Fruit fly (Drosophila melanogaster): Measurements from ENCODE around the gene Acsf2.

Gene Acsf2

DNA sequence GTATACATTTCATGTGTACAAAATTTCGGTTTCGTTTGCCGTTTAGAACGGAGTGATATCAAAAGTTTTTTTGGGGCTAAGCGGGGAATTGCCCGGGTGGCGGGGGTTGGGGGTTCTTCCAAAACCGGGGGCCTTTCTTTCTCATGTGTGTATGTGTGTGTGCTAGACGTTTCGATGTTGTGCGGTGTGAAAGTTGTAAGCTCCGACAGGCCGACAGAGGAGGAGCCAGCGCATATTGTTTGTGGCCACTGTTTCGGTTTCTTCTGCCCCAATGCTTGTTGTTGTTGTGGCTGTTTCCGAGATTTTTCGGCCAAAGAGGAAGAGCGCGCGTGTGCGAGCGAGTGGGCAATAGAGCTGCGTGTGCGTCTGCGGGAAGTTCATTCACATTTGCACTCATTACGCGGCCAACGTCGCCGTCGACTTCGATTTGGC, 41.8 kb downstream of the Acsf2 start (continued):
- no peak for TF ChIP-seq gsb (GFP tag; IDR thresholded peaks at IDR 0.05)
- TF ChIP-seq slbo (GFP tag; IDR thresholded peaks at IDR 0.05), result no peak
- TF ChIP-seq Dip3 (GFP tag; optimal IDR thresholded peaks at IDR 0.05), result no peak
- no peak for TF ChIP-seq mld (GFP tag; IDR thresholded peaks at IDR 0.05; ENCODE audit: partially characterized antibody)
- no peak for TF ChIP-seq slou (GFP tag; optimal IDR thresholded peaks at IDR 0.05)
- peak; percentile 37; the same call in 1 of the 2 replicates for TF ChIP-seq CG1024 (GFP tag; IDR thresholded peaks at IDR 0.05)
- no peak for TF ChIP-seq Pdp1 (GFP tag; optimal IDR thresholded peaks at IDR 0.05)
- TF ChIP-seq oc (tag; optimal IDR thresholded peaks at IDR 0.05), result peak; percentile 10
- no peak for TF ChIP-seq Tbp (GFP tag; optimal IDR thresholded peaks at IDR 0.05)
- no peak for TF ChIP-seq ash1 (GFP tag; optimal IDR thresholded peaks at IDR 0.05)
- TF ChIP-seq CG14710 (tag; optimal IDR thresholded peaks at IDR 0.05), result no peak
- no peak for TF ChIP-seq CG4820 (GFP tag; optimal IDR thresholded peaks at IDR 0.05)
- TF ChIP-seq crc (GFP tag; optimal IDR thresholded peaks at IDR 0.05), result no peak
- TF ChIP-seq Rx (GFP tag; IDR thresholded peaks at IDR 0.05), result no peak
- TF ChIP-seq CG8290 (GFP tag; optimal IDR thresholded peaks at IDR 0.05), result no peak
- no peak for TF ChIP-seq CG8290 (tag; optimal IDR thresholded peaks at IDR 0.05)
- TF ChIP-seq H2.0 (GFP tag; IDR thresholded peaks at IDR 0.05), result no peak
- TF ChIP-seq CG12071 (GFP tag; optimal IDR thresholded peaks at IDR 0.05), result no peak
- no peak for TF ChIP-seq CG3163 (GFP tag; optimal IDR thresholded peaks at IDR 0.05)
- TF ChIP-seq CG2199 (GFP tag; IDR thresholded peaks at IDR 0.05), result peak; percentile 67; the same call in 1 of the 3 replicates
- no peak for TF ChIP-seq CG3726 (GFP tag; IDR thresholded peaks at IDR 0.05)
- TF ChIP-seq CG18262 (tag; optimal IDR thresholded peaks at IDR 0.05), result no peak
- TF ChIP-seq vnd (GFP tag; IDR thresholded peaks at IDR 0.05; ENCODE audit: partially characterized antibody), result no peak
- no peak for TF ChIP-seq CG6654 (GFP tag; optimal IDR thresholded peaks at IDR 0.05)
- TF ChIP-seq CG9215 (GFP tag; IDR thresholded peaks at IDR 0.05), result no peak
- TF ChIP-seq onecut (GFP tag; IDR thresholded peaks at IDR 0.05), result no peak
- TF ChIP-seq CG4404 (GFP tag; IDR thresholded peaks at IDR 0.05), result no peak

DNA sequence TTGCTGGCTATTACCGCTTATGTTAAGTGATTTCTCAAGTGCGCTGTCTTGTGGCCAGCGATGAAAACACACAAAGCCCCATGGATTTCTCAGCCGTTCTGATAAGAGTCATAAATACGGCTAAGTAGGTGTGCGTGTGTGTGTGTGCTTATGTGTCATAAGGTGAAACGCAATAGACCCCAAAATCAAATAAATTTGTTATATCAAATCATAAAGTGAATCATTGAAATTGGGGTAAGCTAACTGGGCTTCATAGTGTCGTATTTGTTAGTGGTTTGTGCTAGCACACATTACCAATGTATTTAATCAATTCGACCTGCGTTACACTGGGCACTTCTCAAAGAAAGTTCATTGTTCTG, 42.4 kb downstream of the Acsf2 start:
- TF ChIP-seq sug (tag; optimal IDR thresholded peaks at IDR 0.05) (peak; percentile 27), Hr78 (GFP tag; optimal IDR thresholded peaks at IDR 0.05) (peak in 1 of 2 experiments; percentile 54), exex (tag; optimal IDR thresholded peaks at IDR 0.05) (peak; percentile 76), Dp (GFP tag; optimal IDR thresholded peaks at IDR 0.05) (no peak), sens (GFP tag) (peak; percentile 20), ase (GFP tag; IDR thresholded peaks at IDR 0.05) (no peak), kay (GFP tag; optimal IDR thresholded peaks at IDR 0.05) (peak; percentile 21), stc (GFP tag; IDR thresholded peaks at IDR 0.05) (no peak), bigmax (GFP tag; optimal IDR thresholded peaks at IDR 0.05) (no peak), Pdp1 (GFP tag; optimal IDR thresholded peaks at IDR 0.05) (peak in 1 of 2 experiments; percentile 51), Six4 (GFP tag; optimal IDR thresholded peaks at IDR 0.05) (no peak), peb (GFP tag; IDR thresholded peaks at IDR 0.05) (no peak), bowl (GFP tag; IDR thresholded peaks at IDR 0.05) (0 out of 2 replicates have a peak, but pooled peaks have one; percentile 1), CG17361 (GFP tag; IDR thresholded peaks at IDR 0.05) (0 out of 3 replicates have a peak, but pooled peaks have one; percentile 2), mirr (GFP tag; optimal IDR thresholded peaks at IDR 0.05) (peak; percentile 22), H15 (GFP tag; IDR thresholded peaks at IDR 0.05) (no peak), insv (GFP tag; optimal IDR thresholded peaks at IDR 0.05) (no peak), Med (GFP tag) (peak; percentile 47), D19A (tag; optimal IDR thresholded peaks at IDR 0.05) (no peak), slp2 (GFP tag; optimal IDR thresholded peaks at IDR 0.05) (no peak), CG10267 (tag; optimal IDR thresholded peaks at IDR 0.05) (no peak), ash1 (GFP tag; optimal IDR thresholded peaks at IDR 0.05) (no peak), CG34376 (GFP tag; optimal IDR thresholded peaks at IDR 0.05) (peak; percentile 38)

All from whole organism, embryonic.